Fruit fly (Drosophila melanogaster): ENCODE data around the gene atk.

Gene atk

dm6 chr3L:20452813-20453682 lies 11.6 kb downstream of the atk start, which contains the start of gene CG5199:
TSS of gene CG5199 (minus strand) at chr3L:20452864.
- TF ChIP-seq CG8478 (optimal IDR thresholded peaks at IDR 0.05) (no peak), CTCF (optimal IDR thresholded peaks at IDR 0.05) (no peak)

dm6 chr3L:20448773-20449172 lies 15.9 kb downstream of the atk start:
- TF ChIP-seq CTCF (optimal IDR thresholded peaks at IDR 0.05) (no peak), CG8478 (optimal IDR thresholded peaks at IDR 0.05) (no peak)

DNA sequence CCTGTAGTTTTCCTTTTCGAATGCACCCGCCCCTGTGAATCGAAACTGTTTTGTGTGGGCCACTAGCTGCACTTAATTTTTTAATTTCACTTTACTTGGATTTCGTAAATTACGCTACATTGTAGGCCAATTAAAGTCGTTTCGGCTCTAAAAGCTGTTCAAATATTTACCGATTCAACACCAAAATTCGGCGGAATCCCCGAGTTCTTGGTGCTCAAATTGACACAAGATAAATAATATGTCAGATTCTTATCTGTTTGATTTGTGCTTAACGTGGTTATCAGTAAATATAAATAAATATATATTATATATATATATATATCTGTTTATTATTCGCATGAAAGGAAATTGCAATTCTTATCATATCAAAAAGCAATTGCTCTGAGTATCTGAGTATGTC lies 16.7 kb downstream of the atk start:
- TF ChIP-seq CTCF (optimal IDR thresholded peaks at IDR 0.05) (no peak), CG8478 (optimal IDR thresholded peaks at IDR 0.05) (no peak)

dm6 chr3L:20447337-20447736 lies 17.3 kb downstream of the atk start:
- TF ChIP-seq CTCF (optimal IDR thresholded peaks at IDR 0.05), result no peak
- no peak for TF ChIP-seq CG8478 (optimal IDR thresholded peaks at IDR 0.05)

DNA sequence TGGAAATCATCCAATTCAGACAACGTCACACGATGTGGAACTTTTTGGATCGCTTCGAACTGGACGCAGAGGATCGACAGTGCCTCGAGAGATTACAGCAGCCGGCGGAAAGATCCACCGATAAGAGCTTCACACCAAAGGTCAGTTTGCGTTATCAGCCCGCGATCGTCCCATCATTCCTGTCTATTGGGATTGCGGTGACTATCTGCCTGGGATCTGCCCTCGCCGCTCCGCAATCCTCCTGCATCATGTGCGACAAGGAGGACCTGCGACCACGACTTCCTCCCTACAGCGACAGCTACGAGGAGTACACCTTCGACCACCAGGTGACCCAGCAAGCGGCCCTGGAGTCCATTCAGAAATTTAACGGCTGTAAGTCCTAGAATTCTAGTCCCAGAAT lies 18.6 kb downstream of the atk start:
- TF ChIP-seq CTCF (optimal IDR thresholded peaks at IDR 0.05) (no peak), CG8478 (optimal IDR thresholded peaks at IDR 0.05) (no peak)

- TF ChIP-seq CTCF (optimal IDR thresholded peaks at IDR 0.05), result no peak
- TF ChIP-seq CG8478 (optimal IDR thresholded peaks at IDR 0.05), result no peak
Observed at dm6 chr3L:20444815-20445519, 19.7 kb downstream of the atk start.

dm6 chr3L:20442674-20443313 lies 21.9 kb downstream of the atk start:
- TF ChIP-seq CG8478 (optimal IDR thresholded peaks at IDR 0.05) (no peak), CTCF (optimal IDR thresholded peaks at IDR 0.05) (no peak)

DNA sequence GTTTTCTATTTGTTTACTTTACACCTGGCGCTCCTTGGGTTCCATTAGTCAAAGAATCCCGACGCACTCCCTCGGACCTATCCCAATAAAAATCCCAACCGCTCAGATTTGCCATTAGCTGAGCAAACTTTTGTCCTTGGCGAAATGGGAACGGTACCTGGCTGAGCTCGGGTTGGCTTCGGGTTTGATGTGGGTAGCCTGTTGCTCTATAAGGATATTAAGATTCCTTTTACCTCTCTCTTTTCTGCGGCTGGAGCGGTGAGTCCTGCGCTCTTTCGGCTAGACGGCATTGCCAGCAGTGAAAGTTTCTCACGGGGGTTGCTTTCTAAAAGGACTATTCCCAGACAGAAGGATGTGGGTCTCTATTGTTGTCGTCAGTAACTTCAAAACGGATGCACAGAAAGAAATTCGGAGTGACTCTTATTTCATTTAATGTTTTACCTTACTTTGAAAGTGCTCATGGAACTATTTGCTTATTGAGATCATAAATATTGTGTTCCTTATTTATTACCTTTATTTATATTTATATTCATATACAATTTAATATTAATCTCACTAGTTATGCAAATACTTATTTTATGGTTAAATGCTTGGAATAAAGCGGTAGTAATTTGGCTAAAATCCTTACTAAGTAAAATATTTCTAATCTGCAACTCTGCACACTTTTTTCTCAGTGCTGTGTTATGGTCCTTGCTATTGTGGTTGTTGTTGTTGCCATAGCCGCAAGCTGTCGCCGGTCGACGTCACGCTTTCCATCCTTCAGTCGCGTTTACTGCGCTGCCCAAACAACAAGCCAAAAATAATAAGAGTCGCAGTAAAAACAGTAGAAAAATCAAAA lies 22.8 kb downstream of the atk start, which contains the start of gene CG5910:
TSS of gene CG5910 (plus strand) at position 788 of the 838 bp plus-strand sequence.
- no peak for TF ChIP-seq CTCF (optimal IDR thresholded peaks at IDR 0.05)
- no peak for TF ChIP-seq CG8478 (optimal IDR thresholded peaks at IDR 0.05)

DNA sequence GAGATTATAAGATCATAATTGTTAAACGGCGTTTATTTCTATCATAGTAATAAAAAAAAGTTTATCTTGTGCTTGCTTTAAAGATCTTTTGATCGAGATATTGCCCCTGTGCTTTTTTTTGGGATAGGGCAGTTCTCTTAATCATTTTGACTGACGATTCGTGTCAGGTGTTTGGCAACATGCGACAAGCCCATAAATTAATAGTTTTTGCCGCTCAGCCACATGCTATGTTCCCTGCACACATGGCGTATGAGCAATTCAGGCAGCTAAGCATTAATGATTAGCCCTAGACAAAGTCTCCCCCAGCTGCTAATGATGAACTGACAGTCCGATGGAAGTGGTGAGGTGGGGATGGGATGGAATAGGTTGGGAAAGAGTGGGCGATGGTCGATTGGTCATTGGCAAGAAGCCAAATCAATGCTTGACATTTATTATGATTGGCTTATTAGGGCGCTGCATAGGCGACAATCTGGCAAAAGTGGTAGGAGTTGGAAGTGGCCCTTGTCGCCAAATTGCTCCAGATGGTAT lies 23.7 kb downstream of the atk start:
- TF ChIP-seq CG8478 (optimal IDR thresholded peaks at IDR 0.05) (no peak), CTCF (optimal IDR thresholded peaks at IDR 0.05) (no peak)

DNA sequence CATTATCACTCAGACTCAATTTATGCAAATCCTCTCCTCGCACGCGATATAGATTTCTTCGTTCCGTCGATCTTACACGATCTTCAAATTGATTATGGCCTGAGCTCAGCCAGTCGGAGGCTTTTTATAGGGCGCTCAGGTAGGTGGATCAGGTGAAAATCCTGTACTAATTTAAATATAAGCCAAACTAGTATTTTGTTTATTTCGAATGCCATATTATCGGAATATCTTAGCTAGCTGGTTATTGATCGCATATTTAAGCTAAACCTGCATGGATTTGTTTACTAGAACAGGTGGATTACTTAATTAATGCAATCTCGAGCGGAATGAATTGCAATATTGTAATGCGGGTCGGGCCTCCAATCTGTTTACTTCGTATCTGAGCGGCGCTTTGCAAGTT lies 24.9 kb downstream of the atk start, which contains the start of gene Hpd:
TSS of gene Hpd (minus strand) at position 101 of the 400 bp plus-strand sequence.
- no peak for TF ChIP-seq CG8478 (optimal IDR thresholded peaks at IDR 0.05)
- TF ChIP-seq CTCF (optimal IDR thresholded peaks at IDR 0.05), result no peak

DNA sequence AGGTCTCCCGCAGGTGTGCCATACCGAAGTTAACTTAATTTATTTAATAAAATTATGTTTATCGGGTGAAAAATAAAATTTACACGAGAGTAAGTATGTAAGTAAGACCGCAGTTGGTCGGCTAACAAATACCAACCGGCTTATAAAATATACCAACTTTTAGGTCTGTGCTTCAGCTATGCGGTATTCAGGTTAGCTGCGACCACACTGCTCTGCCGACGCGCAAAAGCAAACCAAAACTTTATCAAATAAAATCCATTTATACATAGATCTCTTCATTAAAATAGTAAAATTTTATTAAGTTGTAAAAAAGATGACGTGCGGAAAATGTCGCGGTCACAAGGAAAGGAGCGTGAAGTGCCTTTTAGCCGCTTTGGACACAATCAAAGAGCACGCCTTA lies 28.6 kb downstream of the atk start, which contains the start of the genes mRpL15 and CtIP:
TSS of gene mRpL15 (minus strand) at position 141 of the 400 bp plus-strand sequence.
TSS of gene CtIP (plus strand) at position 182 of the 400 bp plus-strand sequence.
- TF ChIP-seq CG8478 (optimal IDR thresholded peaks at IDR 0.05) (no peak), CTCF (optimal IDR thresholded peaks at IDR 0.05) (no peak)

DNA sequence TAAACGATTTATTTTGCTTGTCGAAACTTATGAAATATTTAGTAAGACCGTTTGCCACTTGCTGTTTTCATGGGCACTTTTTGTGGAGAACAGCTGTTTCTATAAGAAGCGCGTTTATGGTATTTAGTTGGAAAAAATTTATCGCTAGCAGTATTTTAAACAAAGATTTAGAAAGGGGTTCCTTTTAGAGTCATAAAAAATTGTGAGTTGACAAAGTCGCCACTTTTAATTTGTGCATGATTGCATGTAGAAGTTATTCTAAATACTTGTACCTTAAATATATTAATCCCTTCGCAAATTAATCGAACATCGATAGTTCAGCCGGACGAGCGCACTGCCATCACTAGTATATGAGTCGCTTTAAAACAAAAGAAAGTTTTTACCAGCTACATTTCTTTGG lies 32.4 kb downstream of the atk start, which contains the start of the genes Las and Psn:
TSS of gene Las (minus strand) at position 65 of the 400 bp plus-strand sequence.
TSS of gene Psn (plus strand) at position 172 of the 400 bp plus-strand sequence.
- TF ChIP-seq CG8478 (optimal IDR thresholded peaks at IDR 0.05) (no peak), CTCF (optimal IDR thresholded peaks at IDR 0.05) (no peak)

- TF ChIP-seq CG8478 (optimal IDR thresholded peaks at IDR 0.05), result no peak
- TF ChIP-seq CTCF (optimal IDR thresholded peaks at IDR 0.05), result no peak
Observed at dm6 chr3L:20431619-20432018, 33.0 kb downstream of the atk start.

dm6 chr3L:20430182-20430581 lies 34.5 kb downstream of the atk start, which contains the start of gene CG5262:
TSS of gene CG5262 (minus strand) at chr3L:20430475.
- no peak for TF ChIP-seq CTCF (optimal IDR thresholded peaks at IDR 0.05)
- TF ChIP-seq CG8478 (optimal IDR thresholded peaks at IDR 0.05), result no peak

Measured in S2 (cell line).